Worm (Caenorhabditis elegans) whole organism, early embryonic: ENCODE measurements around the gene pdcd-2.

Experiments
- B0310.2 ChIP-seq: sonication (generic microtip); optimal IDR thresholded peaks from 2 replicates; lab custom pipeline; 2016; ENCODE audit warnings: mild to moderate bottlenecking, missing genetic modification characterization, missing compliant biosample characterization
- F13C5.2 ChIP-seq: sonication (generic microtip); optimal IDR thresholded peaks from 2 replicates; lab custom pipeline; 2017; ENCODE audit warnings: mild to moderate bottlenecking, missing genetic modification characterization, inconsistent platforms, missing compliant biosample characterization
- aly-1 ChIP-seq: sonication (generic microtip); optimal IDR thresholded peaks from 2 replicates; lab custom pipeline; 2016; ENCODE audit warnings: missing genetic modification characterization, missing compliant biosample characterization
- ama-1 ChIP-seq: fragments of 150-350 bp; optimal IDR thresholded peaks from 2 replicates; lab custom pipeline; 2014
- ceh-13 ChIP-seq: fragments of 200-800 bp; sonication (Bioruptor generic); optimal IDR thresholded peaks from 2 replicates; lab custom pipeline; 2018; ENCODE audit warnings: mild to moderate bottlenecking, missing genetic modification characterization, missing compliant biosample characterization
- ceh-36 ChIP-seq: sonication (generic microtip); optimal IDR thresholded peaks from 2 replicates; lab custom pipeline; 2016; ENCODE audit warnings: missing genetic modification characterization, inconsistent platforms, missing compliant biosample characterization
- ets-7 ChIP-seq: sonication (generic microtip); optimal IDR thresholded peaks from 2 replicates; lab custom pipeline; 2016; ENCODE audit warnings: missing genotype, missing genetic modification characterization, missing compliant biosample characterization
- flt-1 ChIP-seq: fragments of 200-800 bp; sonication (Bioruptor generic); IDR thresholded peaks from 2 replicates; pipeline ENCODE4 v1.3.6; 2022; ENCODE audit warnings: missing genetic modification characterization, missing compliant biosample characterization
- hmbx-1 ChIP-seq: sonication (generic microtip); optimal IDR thresholded peaks from 2 replicates; lab custom pipeline; 2016; ENCODE audit warnings: mild to moderate bottlenecking, missing genetic modification characterization, missing compliant biosample characterization
- hmg-4 ChIP-seq: fragments of 200-800 bp; sonication (Bioruptor generic); optimal IDR thresholded peaks from 2 replicates; lab custom pipeline; 2018; ENCODE audit warnings: mild to moderate bottlenecking, missing genetic modification characterization, missing compliant biosample characterization
- hnd-1 ChIP-seq: sonication (generic microtip); optimal IDR thresholded peaks from 2 replicates; lab custom pipeline; 2016; ENCODE audit warnings: missing genetic modification characterization, missing compliant biosample characterization
- pes-1 ChIP-seq: fragments of 200-800 bp; sonication (Bioruptor generic); IDR thresholded peaks from 2 replicates; pipeline ENCODE4 v1.3.6; 2022; ENCODE audit warnings: missing genetic modification reagents, missing genetic modification characterization, missing compliant biosample characterization
- scrt-1 ChIP-seq: fragments of 200-800 bp; sonication (Bioruptor generic); IDR thresholded peaks from 2 replicates; pipeline ENCODE4 v1.3.6; 2022; ENCODE audit warnings: missing genetic modification characterization, missing compliant biosample characterization
- sea-1 ChIP-seq: fragments of 200-800 bp; sonication (Bioruptor generic); conservative IDR thresholded peaks from 2 replicates; pipeline ENCODE4 v1.3.6; 2022; ENCODE audit warnings: missing genetic modification characterization, missing compliant biosample characterization
- tbx-11 ChIP-seq: fragments of 200-800 bp; sonication (Bioruptor generic); IDR thresholded peaks from 2 replicates; pipeline ENCODE4 v1.3.6; 2022; ENCODE audit warnings: missing genetic modification characterization, missing compliant biosample characterization
- tbx-37 ChIP-seq: fragments of 200-800 bp; sonication (Bioruptor generic); conservative IDR thresholded peaks from 2 replicates; pipeline ENCODE4 v1.3.6; 2022; ENCODE audit warnings: missing genetic modification reagents, missing genetic modification characterization, missing compliant biosample characterization
- tra-4 ChIP-seq: sonication (generic microtip); optimal IDR thresholded peaks from 2 replicates; lab custom pipeline; 2017; ENCODE audit warnings: missing genetic modification characterization, missing compliant biosample characterization

pdcd-2 gene

ce11 chrIII:4378600-4379293, 39.1 kb downstream of the pdcd-2 start:
- TF ChIP-seq aly-1 (tag; lab: Kevin White, UChicago) (peak; percentile 55), hnd-1 (tag; lab: Kevin White, UChicago) (peak; percentile 36), pes-1 (GFP tag; lab: Robert Waterston, UW) (peak; percentile 77), sea-1 (peak; percentile 70; the same call in 1 of the 2 replicates), ceh-36 (tag; lab: Kevin White, UChicago) (peak; percentile 66), B0310.2 (tag; lab: Kevin White, UChicago) (peak; percentile 71), tbx-37 (GFP tag; lab: Robert Waterston, UW) (peak; percentile 67), scrt-1 (GFP tag; lab: Robert Waterston, UW) (peak; percentile 75), hmbx-1 (tag; lab: Kevin White, UChicago) (peak; percentile 34), flt-1 (peak; percentile 41), F13C5.2 (tag; lab: Kevin White, UChicago) (peak; percentile 47), hmg-4 (GFP tag; lab: Kevin White, UChicago) (peak; percentile 91)

ce11 chrIII:4374854-4375253, 43.0 kb downstream of the pdcd-2 start, which contains the start of gene pals-26:
pals-26 (plus strand) TSS chrIII:4375154.
- TF ChIP-seq tra-4 (no peak), hmg-4 (GFP tag; lab: Kevin White, UChicago) (no peak), pes-1 (GFP tag; lab: Robert Waterston, UW) (no peak), sea-1 (no peak), aly-1 (tag; lab: Kevin White, UChicago) (no peak), ets-7 (tag; lab: Kevin White, UChicago) (no peak), ama-1 (no peak), B0310.2 (tag; lab: Kevin White, UChicago) (no peak), hmbx-1 (tag; lab: Kevin White, UChicago) (no peak), hnd-1 (tag; lab: Kevin White, UChicago) (no peak), F13C5.2 (tag; lab: Kevin White, UChicago) (no peak), ceh-13 (no peak)

ce11 chrIII:4372894-4373293, 45.0 kb downstream of the pdcd-2 start:
- TF ChIP-seq hmg-4 (GFP tag; lab: Kevin White, UChicago) = no peak
- TF ChIP-seq flt-1 = no peak
- no peak for TF ChIP-seq hmbx-1 (tag; lab: Kevin White, UChicago)
- TF ChIP-seq ceh-13 = no peak
- no peak for TF ChIP-seq hnd-1 (tag; lab: Kevin White, UChicago)

- TF ChIP-seq F13C5.2 (tag; lab: Kevin White, UChicago) = no peak
- no peak for TF ChIP-seq hmbx-1 (tag; lab: Kevin White, UChicago)
- no peak for TF ChIP-seq hnd-1 (tag; lab: Kevin White, UChicago)
- TF ChIP-seq ets-7 (tag; lab: Kevin White, UChicago) = no peak
- no peak for TF ChIP-seq sea-1
- TF ChIP-seq pes-1 (GFP tag; lab: Robert Waterston, UW) = no peak
- TF ChIP-seq tbx-11 (GFP tag; lab: Robert Waterston, UW) = no peak
- no peak for TF ChIP-seq ceh-36 (tag; lab: Kevin White, UChicago)
- TF ChIP-seq scrt-1 (GFP tag; lab: Robert Waterston, UW) = no peak
- no peak for TF ChIP-seq B0310.2 (tag; lab: Kevin White, UChicago)
- no peak for TF ChIP-seq aly-1 (tag; lab: Kevin White, UChicago)
- no peak for TF ChIP-seq hmg-4 (GFP tag; lab: Kevin White, UChicago)
- TF ChIP-seq tbx-37 (GFP tag; lab: Robert Waterston, UW) = no peak
- TF ChIP-seq ceh-13 = no peak
- no peak for TF ChIP-seq ama-1
- no peak for TF ChIP-seq tra-4
- TF ChIP-seq flt-1 = no peak
These were observed 47.3 kb downstream of the pdcd-2 start, which contains the start of gene ckb-3 for ce11 chrIII:4370585-4370984. ckb-3 (plus strand) TSS chrIII:4370885.

ce11 chrIII:4369381-4369809, 48.5 kb downstream of the pdcd-2 start:
- TF ChIP-seq pes-1 (GFP tag; lab: Robert Waterston, UW) = peak; percentile 89
- peak; percentile 85 for TF ChIP-seq flt-1
- TF ChIP-seq aly-1 (tag; lab: Kevin White, UChicago) = peak; percentile 87
- TF ChIP-seq scrt-1 (GFP tag; lab: Robert Waterston, UW) = peak; percentile 86
- TF ChIP-seq tbx-37 (GFP tag; lab: Robert Waterston, UW) = peak; percentile 82
- peak; percentile 1 for TF ChIP-seq B0310.2 (tag; lab: Kevin White, UChicago)
- TF ChIP-seq hmg-4 (GFP tag; lab: Kevin White, UChicago) = peak; percentile 75
- TF ChIP-seq F13C5.2 (tag; lab: Kevin White, UChicago) = peak; percentile 84
- peak; percentile 75; the same call in 1 of the 2 replicates for TF ChIP-seq sea-1
- peak; percentile 40 for TF ChIP-seq hmbx-1 (tag; lab: Kevin White, UChicago)
- TF ChIP-seq tbx-11 (GFP tag; lab: Robert Waterston, UW) = peak; percentile 77
- TF ChIP-seq ets-7 (tag; lab: Kevin White, UChicago) = peak; percentile 40
- peak; percentile 23 for TF ChIP-seq ceh-36 (tag; lab: Kevin White, UChicago)
- peak; percentile 22 for TF ChIP-seq ceh-13

ce11 chrIII:4367649-4368048, 50.2 kb downstream of the pdcd-2 start, which contains the start of gene ckb-2:
ckb-2 (plus strand) TSS chrIII:4367949.
- TF ChIP-seq hmbx-1 (tag; lab: Kevin White, UChicago) = no peak
- TF ChIP-seq aly-1 (tag; lab: Kevin White, UChicago) = no peak
- no peak for TF ChIP-seq flt-1
- TF ChIP-seq tra-4 = no peak
- TF ChIP-seq B0310.2 (tag; lab: Kevin White, UChicago) = no peak
- no peak for TF ChIP-seq F13C5.2 (tag; lab: Kevin White, UChicago)
- no peak for TF ChIP-seq hnd-1 (tag; lab: Kevin White, UChicago)
- no peak for TF ChIP-seq ama-1
- no peak for TF ChIP-seq tbx-11 (GFP tag; lab: Robert Waterston, UW)
- TF ChIP-seq scrt-1 (GFP tag; lab: Robert Waterston, UW) = no peak
- no peak for TF ChIP-seq hmg-4 (GFP tag; lab: Kevin White, UChicago)
